Worm (Caenorhabditis elegans): Measurements from ENCODE around the gene clec-62.

Gene clec-62

ce11 chrII:12878071-12878668 lies 16.8 kb downstream of the clec-62 start, which contains the start of gene gsy-1:
Gene gsy-1, minus strand, starts transcription at chrII:12878121.
- TF ChIP-seq madf-3 (GFP tag; IDR thresholded peaks at IDR 0.05) (no peak), madf-6 (GFP tag; IDR thresholded peaks at IDR 0.05) (0 out of 2 replicates have a peak, but pooled peaks have one; percentile 17), nfyb-1 (GFP tag; IDR thresholded peaks at IDR 0.05) (0 out of 2 replicates have a peak, but pooled peaks have one; percentile 48)

- TF ChIP-seq attf-6 (GFP tag; IDR thresholded peaks at IDR 0.05), result peak; percentile 36; the same call in 1 of the 2 replicates
- no peak for TF ChIP-seq sea-2 (GFP tag; IDR thresholded peaks at IDR 0.05)
- TF ChIP-seq F33H1.4 (GFP tag; IDR thresholded peaks at IDR 0.05), result 0 out of 2 replicates have a peak, but pooled peaks have one; percentile 5
- no peak for TF ChIP-seq nhr-179 (tag; optimal IDR thresholded peaks at IDR 0.05)
- TF ChIP-seq ztf-18 (tag; optimal IDR thresholded peaks at IDR 0.05), result no peak
- TF ChIP-seq zfh-2 (GFP tag; conservative IDR thresholded peaks at IDR 0.05), result no peak
- TF ChIP-seq lsl-1 (GFP tag; optimal IDR thresholded peaks at IDR 0.05), result no peak
- peak; percentile 78; the same call in 1 of the 2 replicates for TF ChIP-seq madf-3 (GFP tag; IDR thresholded peaks at IDR 0.05)
- no peak for TF ChIP-seq lin-54 (GFP tag; optimal IDR thresholded peaks at IDR 0.05)
- TF ChIP-seq snpc-1.3 (tag; optimal IDR thresholded peaks at IDR 0.05; ENCODE audit: insufficient read depth), result no peak
- no peak for TF ChIP-seq snpc-4 (GFP tag; optimal IDR thresholded peaks at IDR 0.05)
- no peak for TF ChIP-seq snpc-4 (tag; optimal IDR thresholded peaks at IDR 0.05)
- TF ChIP-seq F52B5.7 (tag; optimal IDR thresholded peaks at IDR 0.05), result peak; percentile 17
- 0 out of 2 replicates have a peak, but pooled peaks have one; percentile 15 for TF ChIP-seq nfyb-1 (GFP tag; IDR thresholded peaks at IDR 0.05)
- peak; percentile 18; the same call in 1 of the 2 replicates for TF ChIP-seq ekl-4 (GFP tag; IDR thresholded peaks at IDR 0.05)
- TF ChIP-seq F22D6.2 (tag; optimal IDR thresholded peaks at IDR 0.05), result no peak
- no peak for TF ChIP-seq repo-1 (tag; optimal IDR thresholded peaks at IDR 0.05)
- TF ChIP-seq egl-18 (GFP tag; IDR thresholded peaks at IDR 0.05), result no peak
- 0 out of 2 replicates have a peak, but pooled peaks have one; percentile 30 for TF ChIP-seq hsf-1 (GFP tag; IDR thresholded peaks at IDR 0.05)
- no peak for TF ChIP-seq ccch-3 (GFP tag; optimal IDR thresholded peaks at IDR 0.05)
- TF ChIP-seq B0261.1 (tag; optimal IDR thresholded peaks at IDR 0.05), result no peak
- TF ChIP-seq F57A8.1 (GFP tag; optimal IDR thresholded peaks at IDR 0.05), result no peak
- no peak for TF ChIP-seq sdz-38 (tag; optimal IDR thresholded peaks at IDR 0.05)
- no peak for TF ChIP-seq Y53F4B.3 (GFP tag; IDR thresholded peaks at IDR 0.05)
- TF ChIP-seq hmg-1.2 (GFP tag; IDR thresholded peaks at IDR 0.05), result no peak
- TF ChIP-seq aptf-2 (GFP tag; conservative IDR thresholded peaks at IDR 0.05), result 0 out of 2 replicates have a peak, but pooled peaks have one; percentile 10
- TF ChIP-seq nhr-80 (tag; optimal IDR thresholded peaks at IDR 0.05), result no peak
- TF ChIP-seq gei-17 (GFP tag; optimal IDR thresholded peaks at IDR 0.05), result no peak
- no peak for TF ChIP-seq lsy-27 (tag; optimal IDR thresholded peaks at IDR 0.05; ENCODE audit: borderline replicate concordance, insufficient read depth)
- TF ChIP-seq tbp1 (GFP tag; optimal IDR thresholded peaks at IDR 0.05), result no peak
- no peak for TF ChIP-seq ceh-91 (GFP tag; IDR thresholded peaks at IDR 0.05)
- no peak for TF ChIP-seq hlh-26 (GFP tag; conservative IDR thresholded peaks at IDR 0.05)
Measured at ce11 chrII:12866079-12866478, 28.8 kb downstream of the clec-62 start.

ce11 chrII:12865604-12866003 lies 29.3 kb downstream of the clec-62 start, which contains the start of gene snf-5:
Gene snf-5, minus strand, starts transcription at chrII:12865785.
- no peak for TF ChIP-seq akir-1 (GFP tag; optimal IDR thresholded peaks at IDR 0.05)
- no peak for TF ChIP-seq F37B4.10 (GFP tag; IDR thresholded peaks at IDR 0.05)
- no peak for TF ChIP-seq nhr-80 (tag; optimal IDR thresholded peaks at IDR 0.05)
- no peak for TF ChIP-seq F55B11.4 (tag; optimal IDR thresholded peaks at IDR 0.05; ENCODE audit: borderline replicate concordance, insufficient read depth)
- no peak for TF ChIP-seq lsy-27 (tag; optimal IDR thresholded peaks at IDR 0.05; ENCODE audit: borderline replicate concordance, insufficient read depth)
- no peak for TF ChIP-seq ceh-100 (GFP tag; IDR thresholded peaks at IDR 0.05)
- no peak for TF ChIP-seq hsf-1 (GFP tag; IDR thresholded peaks at IDR 0.05)
- TF ChIP-seq egl-18 (GFP tag; IDR thresholded peaks at IDR 0.05), result no peak
- no peak for TF ChIP-seq B0019.2 (GFP tag; conservative IDR thresholded peaks at IDR 0.05)
- TF ChIP-seq Y53F4B.3 (GFP tag; IDR thresholded peaks at IDR 0.05), result no peak
- TF ChIP-seq ceh-79 (tag; optimal IDR thresholded peaks at IDR 0.05), result no peak
- TF ChIP-seq Y79H2A.3 (GFP tag; conservative IDR thresholded peaks at IDR 0.05), result no peak
- TF ChIP-seq C17E4.6 (GFP tag; IDR thresholded peaks at IDR 0.05), result no peak
- no peak for TF ChIP-seq Y67H2A.10 (GFP tag; conservative IDR thresholded peaks at IDR 0.05)
- no peak for TF ChIP-seq nfyb-1 (GFP tag; IDR thresholded peaks at IDR 0.05)

All from whole organism, young adult.